Fruit fly (Drosophila melanogaster) whole organism, wandering third instar larva: ENCODE results near the gene kst.

ENCODE experiments used
- Abd-B ChIP-seq: fragments of >200 bp; optimal IDR thresholded peaks from 2 replicates; lab custom pipeline; 2017; ENCODE audit warnings: missing biosample characterization, missing genetic modification characterization
- CG32264 ChIP-seq: fragments of 200-800 bp; sonication (Bioruptor generic); optimal IDR thresholded peaks from 2 replicates; lab custom pipeline; 2016; ENCODE audit warnings: missing biosample characterization, missing genetic modification characterization
- CG9705 ChIP-seq: fragments of 200-800 bp; sonication (Bioruptor generic); optimal IDR thresholded peaks from 2 replicates; lab custom pipeline; 2018; ENCODE audit warnings: missing biosample characterization, mild to moderate bottlenecking, missing genetic modification characterization
- CrebA ChIP-seq: fragments of 200-800 bp; sonication (Bioruptor generic); optimal IDR thresholded peaks from 2 replicates; lab custom pipeline; 2016; ENCODE audit warnings: missing biosample characterization, mild to moderate bottlenecking, missing genetic modification characterization, borderline replicate concordance
- Dfd ChIP-seq: fragments of >200 bp; optimal IDR thresholded peaks from 2 replicates; lab custom pipeline; 2017; ENCODE audit warnings: missing biosample characterization, missing genetic modification characterization
- Dif ChIP-seq: fragments of 200-275, 200-300 bp; sonication (Bioruptor generic); optimal IDR thresholded peaks from 2 replicates; lab custom pipeline; 2018; ENCODE audit warnings: missing biosample characterization, missing genetic modification characterization; ENCODE audit not compliant: partially characterized antibody
- GATAd ChIP-seq: sonication (Bioruptor generic); optimal IDR thresholded peaks from 2 replicates; lab custom pipeline; 2016; ENCODE audit warnings: missing biosample characterization, missing genetic modification characterization
- HLH106 ChIP-seq: fragments of 200-800 bp; optimal IDR thresholded peaks from 3 replicates; lab custom pipeline; 2019; ENCODE audit warnings: missing biosample characterization, mild to moderate bottlenecking, missing genetic modification characterization, moderate library complexity
- Hnf4 ChIP-seq: fragments of 200-800 bp; sonication (Bioruptor generic); optimal IDR thresholded peaks from 2 replicates; lab custom pipeline; 2016; ENCODE audit warnings: missing biosample characterization, mild to moderate bottlenecking, missing genetic modification characterization
- Hr78 ChIP-seq: fragments of >200 bp; optimal IDR thresholded peaks from 2 replicates; lab custom pipeline; 2017; ENCODE audit warnings: missing biosample characterization, missing genetic modification characterization
- Hr83 ChIP-seq: fragments of 200-300 bp; sonication (Bioruptor generic); optimal IDR thresholded peaks from 2 replicates; lab custom pipeline; 2016; ENCODE audit warnings: missing biosample characterization, mild to moderate bottlenecking, missing genetic modification characterization, moderate library complexity; ENCODE audit not compliant: poor library complexity, severe bottlenecking
- Jra ChIP-seq: sonication (Bioruptor generic); optimal IDR thresholded peaks from 2 replicates; lab custom pipeline; 2016; ENCODE audit warnings: missing biosample characterization, missing genetic modification characterization
- Mio ChIP-seq: sonication (Bioruptor generic); optimal IDR thresholded peaks from 2 replicates; lab custom pipeline; 2016; ENCODE audit warnings: missing biosample characterization, missing genetic modification characterization
- Myc ChIP-seq: fragments of >200 bp; optimal IDR thresholded peaks from 2 replicates; lab custom pipeline; 2017
- N ChIP-seq: fragments of >200 bp; optimal IDR thresholded peaks from 2 replicates; lab custom pipeline; 2018; ENCODE audit warnings: missing biosample characterization, missing external identifiers, missing genetic modification characterization
- OdsH ChIP-seq: fragments of 200-800 bp; sonication (Bioruptor generic); optimal IDR thresholded peaks from 2 replicates; lab custom pipeline; 2016; ENCODE audit warnings: missing biosample characterization, mild to moderate bottlenecking, missing genetic modification characterization
- Rel ChIP-seq, 2 experiments: fragments of 200-800 bp; sonication (Bioruptor generic) in 1 of 2; optimal IDR thresholded peaks; 2 replicates in 1 of 2; 3 replicates in 1 of 2; lab custom pipeline; 2016 to 2019; ENCODE audit warnings: mild to moderate bottlenecking in 2 of 2, missing biosample characterization in 2 of 2, missing genetic modification characterization in 2 of 2, moderate library complexity in 1 of 2
- Sp1 ChIP-seq: fragments of 200-800 bp; sonication (Bioruptor generic); optimal IDR thresholded peaks from 3 replicates; lab custom pipeline; 2019; ENCODE audit warnings: missing biosample characterization, mild to moderate bottlenecking, missing genetic modification characterization, moderate library complexity
- Vsx2 ChIP-seq: fragments of 200-300, 225-300 bp; sonication (Bioruptor generic); optimal IDR thresholded peaks from 2 replicates; lab custom pipeline; 2018; ENCODE audit warnings: missing biosample characterization, missing genetic modification characterization; ENCODE audit not compliant: partially characterized antibody
- br ChIP-seq: fragments of 200-800 bp; sonication (Bioruptor generic); optimal IDR thresholded peaks from 2 replicates; lab custom pipeline; 2016; ENCODE audit warnings: missing biosample characterization, missing genetic modification characterization
- brk ChIP-seq: fragments of 200-800 bp; sonication (Bioruptor generic); optimal IDR thresholded peaks from 2 replicates; lab custom pipeline; 2016; ENCODE audit warnings: missing biosample characterization, mild to moderate bottlenecking, missing genetic modification characterization
- dl ChIP-seq, 2 experiments: fragments of 175-275, 200-275 bp in 1 of 2; fragments of 200-275 bp in 1 of 2; sonication (Bioruptor generic); optimal IDR thresholded peaks; lab custom pipeline; 2018; ENCODE audit warnings: mild to moderate bottlenecking in 2 of 2, missing biosample characterization in 2 of 2, missing genetic modification characterization in 2 of 2, moderate library complexity in 2 of 2; ENCODE audit not compliant: partially characterized antibody in 2 of 2, insufficient read depth in 1 of 2
- dmrt93B ChIP-seq: fragments of 200-800 bp; sonication (Bioruptor generic); optimal IDR thresholded peaks from 2 replicates; lab custom pipeline; 2018; ENCODE audit warnings: missing biosample characterization, mild to moderate bottlenecking, missing genetic modification characterization
- dsf ChIP-seq: sonication (Bioruptor generic); optimal IDR thresholded peaks from 2 replicates; lab custom pipeline; 2016; ENCODE audit warnings: missing biosample characterization, missing genetic modification characterization, borderline replicate concordance
- ey ChIP-seq: fragments of 200-800 bp; sonication (Bioruptor generic); optimal IDR thresholded peaks from 2 replicates; lab custom pipeline; 2016; ENCODE audit warnings: missing biosample characterization, missing genetic modification characterization
- foxo ChIP-seq, 2 experiments: fragments of 200-800 bp; sonication (Bioruptor generic); optimal IDR thresholded peaks; 2 replicates in 1 of 2; 3 replicates in 1 of 2; lab custom pipeline; 2016 to 2017; ENCODE audit warnings: missing biosample characterization in 2 of 2, missing genetic modification characterization in 2 of 2
- fru ChIP-seq: fragments of 200-800 bp; sonication (Bioruptor generic); optimal IDR thresholded peaks from 3 replicates; lab custom pipeline; 2016; ENCODE audit warnings: missing biosample characterization, mild to moderate bottlenecking, missing genetic modification characterization
- h ChIP-seq: fragments of 200-800 bp; sonication (Bioruptor generic); optimal IDR thresholded peaks from 3 replicates; lab custom pipeline; 2016; ENCODE audit warnings: missing biosample characterization, mild to moderate bottlenecking, missing genetic modification characterization
- jim ChIP-seq: fragments of 175-275, 200-325 bp; sonication (Bioruptor generic); optimal IDR thresholded peaks from 2 replicates; lab custom pipeline; 2016; ENCODE audit warnings: missing biosample characterization, mild to moderate bottlenecking, missing genetic modification characterization
- lola ChIP-seq: fragments of >200 bp; optimal IDR thresholded peaks from 2 replicates; lab custom pipeline; 2017; ENCODE audit warnings: missing biosample characterization, missing genetic modification characterization
- pan ChIP-seq: fragments of >200 bp; optimal IDR thresholded peaks from 2 replicates; lab custom pipeline; 2017
- psq ChIP-seq: fragments of 200-800 bp; sonication (Bioruptor generic); optimal IDR thresholded peaks from 3 replicates; lab custom pipeline; 2017; ENCODE audit warnings: missing biosample characterization, mild to moderate bottlenecking, missing genetic modification characterization, moderate library complexity
- rgr ChIP-seq: fragments of 200-800 bp; sonication (Bioruptor generic); optimal IDR thresholded peaks from 3 replicates; lab custom pipeline; 2016; ENCODE audit warnings: missing biosample characterization, mild to moderate bottlenecking, missing genetic modification characterization
- sage ChIP-seq: fragments of 200-800 bp; sonication (Bioruptor generic); optimal IDR thresholded peaks from 2 replicates; lab custom pipeline; 2016; ENCODE audit warnings: missing biosample characterization, mild to moderate bottlenecking, missing genetic modification characterization
- sv ChIP-seq: fragments of 200-800 bp; sonication (Bioruptor generic); optimal IDR thresholded peaks from 3 replicates; lab custom pipeline; 2016; ENCODE audit warnings: missing biosample characterization, missing genetic modification characterization
- tai ChIP-seq: sonication (Bioruptor generic); optimal IDR thresholded peaks from 2 replicates; lab custom pipeline; 2016; ENCODE audit warnings: missing biosample characterization, missing genetic modification characterization
- usp ChIP-seq: fragments of >200 bp; optimal IDR thresholded peaks from 2 replicates; lab custom pipeline; 2017; ENCODE audit warnings: missing biosample characterization, missing genetic modification characterization
- woc ChIP-seq: sonication (Bioruptor generic); optimal IDR thresholded peaks from 2 replicates; lab custom pipeline; 2016; ENCODE audit warnings: missing biosample characterization, mild to moderate bottlenecking, missing genetic modification characterization

The kst gene

dm6 chr3L:3398496-3398895 lies 61.8 kb downstream of the kst start:
- TF ChIP-seq OdsH (GFP tag; lab: Kevin White, UChicago) (no peak), GATAd (no peak), psq (GFP tag; lab: Kevin White, UChicago) (no peak), br (GFP tag; lab: Kevin White, UChicago) (no peak), Dfd (GFP tag; lab: Kevin White, UChicago) (no peak), CrebA (GFP tag; lab: Kevin White, UChicago) (no peak), ey (GFP tag; lab: Kevin White, UChicago) (no peak), HLH106 (tag; lab: Kevin White, UChicago) (no peak)

DNA sequence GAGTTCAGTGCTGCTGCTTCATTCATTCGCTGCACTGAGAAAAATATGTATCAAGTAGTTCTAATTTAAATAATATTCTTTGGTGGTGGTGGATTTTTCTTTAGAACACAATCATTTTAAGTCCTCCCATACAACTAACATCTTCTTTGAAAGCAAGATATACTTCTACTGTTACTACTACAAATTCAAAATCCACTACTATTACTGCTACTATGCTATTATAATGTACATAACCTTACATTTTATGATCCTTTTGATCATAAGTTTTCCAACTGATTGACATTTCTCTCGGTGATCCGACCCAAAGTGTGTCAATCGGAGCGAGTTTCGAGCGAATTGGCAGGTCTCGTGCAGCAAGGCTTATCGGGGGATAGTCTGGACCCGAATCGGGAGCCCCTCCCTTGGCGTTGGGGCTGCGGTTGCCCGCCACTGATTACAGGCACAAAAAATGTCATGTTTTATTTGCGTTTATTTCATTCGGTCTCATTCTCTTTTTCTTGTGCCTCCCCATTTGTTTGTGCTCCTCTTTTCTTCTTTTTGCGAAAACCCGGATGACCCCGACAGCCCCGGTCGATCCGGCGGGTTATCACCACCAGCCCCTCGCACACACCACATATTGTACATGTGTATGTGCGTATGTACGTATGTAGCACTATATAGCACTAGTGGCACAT lies 62.7 kb downstream of the kst start:
- peak; percentile 44 for TF ChIP-seq brk (GFP tag; lab: Kevin White, UChicago)
- no peak for TF ChIP-seq sv
- no peak for TF ChIP-seq usp (GFP tag; lab: Kevin White, UChicago)
- TF ChIP-seq CG32264 (GFP tag; lab: Kevin White, UChicago), result no peak
- TF ChIP-seq ey (GFP tag; lab: Kevin White, UChicago), result peak; percentile 81
- TF ChIP-seq pan, result no peak
- no peak for TF ChIP-seq jim (GFP tag; lab: Kevin White, UChicago)
- no peak for TF ChIP-seq Rel (GFP tag; optimal IDR thresholded peaks at IDR 0.05; lab: Kevin White, UChicago)
- peak; percentile 77 for TF ChIP-seq Rel (tag; optimal IDR thresholded peaks at IDR 0.05; lab: Kevin White, UChicago)
- TF ChIP-seq fru (GFP tag; lab: Kevin White, UChicago), result peak; percentile 79
- no peak for TF ChIP-seq Hr83 (GFP tag; lab: Kevin White, UChicago)
- no peak for TF ChIP-seq lola (GFP tag; lab: Kevin White, UChicago)
- no peak for TF ChIP-seq dsf
- TF ChIP-seq GATAd, result no peak
- no peak for TF ChIP-seq CrebA (GFP tag; lab: Kevin White, UChicago)
- TF ChIP-seq OdsH (GFP tag; lab: Kevin White, UChicago), result peak; percentile 76
- no peak for TF ChIP-seq dl (GFP tag; optimal IDR thresholded peaks at IDR 0.05; lab: Kevin White, UChicago; ENCODE audit: insufficient read depth in 1 of 2, partially characterized antibody in 2 of 2)
- TF ChIP-seq Hr78 (GFP tag; lab: Kevin White, UChicago), result no peak
- peak; percentile 41 for TF ChIP-seq CG9705 (GFP tag; lab: Kevin White, UChicago)
- TF ChIP-seq foxo (GFP tag; optimal IDR thresholded peaks at IDR 0.05; lab: Kevin White, UChicago), result peak in 1 of 2 experiments; percentile 85
- TF ChIP-seq HLH106 (tag; lab: Kevin White, UChicago), result peak; percentile 83
- TF ChIP-seq Mio (GFP tag; lab: Kevin White, UChicago), result no peak
- peak; percentile 58 for TF ChIP-seq Hnf4 (GFP tag; lab: Kevin White, UChicago)
- TF ChIP-seq Dif (GFP tag; lab: Kevin White, UChicago), result no peak
- peak; percentile 75 for TF ChIP-seq dmrt93B
- TF ChIP-seq Abd-B (GFP tag; lab: Kevin White, UChicago), result no peak
- peak; percentile 81 for TF ChIP-seq Sp1 (GFP tag; lab: Kevin White, UChicago)
- TF ChIP-seq tai (GFP tag; lab: Kevin White, UChicago), result peak; percentile 24
- no peak for TF ChIP-seq Dfd (GFP tag; lab: Kevin White, UChicago)
- TF ChIP-seq psq (GFP tag; lab: Kevin White, UChicago), result peak; percentile 78
- TF ChIP-seq br (GFP tag; lab: Kevin White, UChicago), result peak; percentile 78
- no peak for TF ChIP-seq Jra (GFP tag; lab: Kevin White, UChicago)
- TF ChIP-seq sage, result no peak
- no peak for TF ChIP-seq N (GFP tag; lab: Kevin White, UChicago)
- TF ChIP-seq Vsx2, result no peak
- TF ChIP-seq rgr (GFP tag; lab: Kevin White, UChicago), result peak; percentile 72
- no peak for TF ChIP-seq Myc (lab: Kevin White, UChicago)
- TF ChIP-seq woc (GFP tag; lab: Kevin White, UChicago), result peak; percentile 56
- TF ChIP-seq h (GFP tag; lab: Kevin White, UChicago), result peak; percentile 79
